Worm (Caenorhabditis elegans): ENCODE results near the gene tebp-1.
A peak's percentile ranks its signal among the peaks of the same experiment; 100 is the strongest.

The tebp-1 gene

DNA sequence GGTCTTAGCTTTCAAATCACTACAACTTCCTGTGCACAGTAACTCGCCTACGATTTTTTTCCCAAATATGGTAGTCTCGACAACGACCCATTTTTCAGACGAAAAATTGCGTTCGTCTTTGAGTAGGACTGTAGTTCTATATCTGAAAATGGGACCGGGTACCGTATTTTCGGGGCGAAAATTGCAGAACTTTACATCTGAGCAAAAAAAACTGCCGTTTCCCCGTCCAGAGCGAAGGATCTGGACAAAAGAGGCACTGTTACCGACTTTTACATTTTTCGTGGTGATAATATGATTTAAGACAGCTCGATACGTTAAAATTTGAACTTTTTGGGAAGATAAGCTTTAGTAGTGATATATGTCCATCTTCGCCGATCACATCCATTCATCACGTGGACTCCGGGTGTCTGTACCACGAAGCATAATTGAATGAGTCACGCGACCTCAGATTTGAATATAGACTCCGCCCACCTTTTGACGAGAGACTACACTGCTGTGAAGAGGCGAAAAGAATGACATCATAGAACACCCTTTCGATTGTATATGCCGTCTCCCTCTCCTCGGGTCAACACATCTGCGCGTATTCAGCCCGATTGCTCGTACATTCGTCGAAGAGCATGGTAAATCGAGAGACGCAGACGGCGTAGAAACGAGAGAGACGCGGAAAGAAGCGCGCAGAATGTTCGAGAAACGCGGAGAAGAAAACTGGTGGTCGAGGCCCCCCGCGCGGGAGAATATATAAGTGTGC, 43.1 kb downstream of the tebp-1 start (continued):
- TF ChIP-seq ceh-2 (tag; optimal IDR thresholded peaks at IDR 0.05), result peak; percentile 76
- no peak for TF ChIP-seq fkh-10 (GFP tag; optimal IDR thresholded peaks at IDR 0.05)
- peak; percentile 38 for TF ChIP-seq ceh-19 (GFP tag; optimal IDR thresholded peaks at IDR 0.05)
- TF ChIP-seq ceh-30 (tag; optimal IDR thresholded peaks at IDR 0.05), result no peak
- TF ChIP-seq lim-6 (tag; optimal IDR thresholded peaks at IDR 0.05), result no peak
- TF ChIP-seq T23F11.4 (GFP tag; optimal IDR thresholded peaks at IDR 0.05), result peak; percentile 35
- TF ChIP-seq ztf-16 (tag; optimal IDR thresholded peaks at IDR 0.05), result no peak
- peak; percentile 85 for TF ChIP-seq sox-2 (GFP tag; IDR thresholded peaks at IDR 0.05)
- TF ChIP-seq ceh-48 (tag; optimal IDR thresholded peaks at IDR 0.05), result no peak
- TF ChIP-seq ceh-18 (tag; optimal IDR thresholded peaks at IDR 0.05), result peak; percentile 43
- peak; percentile 74 for TF ChIP-seq ceh-14 (tag; optimal IDR thresholded peaks at IDR 0.05)
- no peak for TF ChIP-seq unc-3 (GFP tag; conservative IDR thresholded peaks at IDR 0.05)
- no peak for TF ChIP-seq unc-3 (tag; optimal IDR thresholded peaks at IDR 0.05)
- peak; percentile 21 for TF ChIP-seq ama-1 (optimal IDR thresholded peaks at IDR 0.05)
- TF ChIP-seq elt-2 (tag; optimal IDR thresholded peaks at IDR 0.05), result no peak
- TF ChIP-seq ttx-3 (tag; optimal IDR thresholded peaks at IDR 0.05), result no peak
- no peak for TF ChIP-seq odd-2 (tag; optimal IDR thresholded peaks at IDR 0.05)
- TF ChIP-seq hlh-15 (tag; optimal IDR thresholded peaks at IDR 0.05), result no peak
- TF ChIP-seq hlh-13 (GFP tag; optimal IDR thresholded peaks at IDR 0.05), result no peak
- TF ChIP-seq pha-2 (tag; optimal IDR thresholded peaks at IDR 0.05), result peak; percentile 36
- peak; percentile 54 for TF ChIP-seq hlh-8 (tag; optimal IDR thresholded peaks at IDR 0.05)
- no peak for TF ChIP-seq zip-5 (tag; optimal IDR thresholded peaks at IDR 0.05)
- TF ChIP-seq pqm-1 (tag; optimal IDR thresholded peaks at IDR 0.05), result no peak
- no peak for TF ChIP-seq pag-3 (tag; optimal IDR thresholded peaks at IDR 0.05; ENCODE audit: borderline replicate concordance)
- TF ChIP-seq Y22D7AL.16 (tag; optimal IDR thresholded peaks at IDR 0.05), result peak; percentile 21
- peak; percentile 18 for TF ChIP-seq pax-1 (tag; optimal IDR thresholded peaks at IDR 0.05)
- peak; percentile 96 for TF ChIP-seq ceh-31 (tag; optimal IDR thresholded peaks at IDR 0.05)
- TF ChIP-seq syd-9 (tag; optimal IDR thresholded peaks at IDR 0.05), result no peak
- peak; percentile 95 for TF ChIP-seq unc-55 (GFP tag; optimal IDR thresholded peaks at IDR 0.05)
- no peak for TF ChIP-seq C38D4.7 (GFP tag; optimal IDR thresholded peaks at IDR 0.05)
- TF ChIP-seq unc-42 (tag; optimal IDR thresholded peaks at IDR 0.05), result peak; percentile 53
- peak; percentile 84 for TF ChIP-seq pros-1 (tag; optimal IDR thresholded peaks at IDR 0.05)
- peak; percentile 91 for TF ChIP-seq rnt-1 (tag; optimal IDR thresholded peaks at IDR 0.05)
- TF ChIP-seq K02D7.2 (tag; optimal IDR thresholded peaks at IDR 0.05), result no peak
- TF ChIP-seq tbx-7 (tag; optimal IDR thresholded peaks at IDR 0.05), result peak; percentile 8
- TF ChIP-seq npax-4 (tag; optimal IDR thresholded peaks at IDR 0.05), result no peak
- no peak for TF ChIP-seq elt-4 (tag; optimal IDR thresholded peaks at IDR 0.05)
- TF ChIP-seq ceh-34 (tag; optimal IDR thresholded peaks at IDR 0.05), result peak; percentile 95
- peak; percentile 97 for TF ChIP-seq hlh-30 (tag; optimal IDR thresholded peaks at IDR 0.05; ENCODE audit: insufficient read depth)
- no peak for TF ChIP-seq unc-86 (tag; optimal IDR thresholded peaks at IDR 0.05)
- no peak for TF ChIP-seq madf-2 (tag; optimal IDR thresholded peaks at IDR 0.05)
- TF ChIP-seq che-1 (tag; optimal IDR thresholded peaks at IDR 0.05), result no peak
- TF ChIP-seq gmeb-2 (tag; optimal IDR thresholded peaks at IDR 0.05), result no peak

- TF ChIP-seq ceh-31 (tag; optimal IDR thresholded peaks at IDR 0.05) (peak; percentile 43), elt-2 (tag; optimal IDR thresholded peaks at IDR 0.05) (peak; percentile 2), ahr-1 (tag; optimal IDR thresholded peaks at IDR 0.05) (peak; percentile 12), fkh-6 (tag; optimal IDR thresholded peaks at IDR 0.05) (no peak), ama-1 (optimal IDR thresholded peaks at IDR 0.05) (peak; percentile 95)
Measured at ce11 chrII:14405489-14406059, 43.8 kb downstream of the tebp-1 start.

Measured in whole organism, late embryonic.